Fruit fly (Drosophila melanogaster): ENCODE data around the gene Arp8.

The Arp8 gene

dm6 chrX:17875695-17876094 is 15.1 kb upstream of the Arp8 start:
- TF ChIP-seq Pif1A (GFP tag; optimal IDR thresholded peaks at IDR 0.05), result no peak
- TF ChIP-seq CG8301 (tag; optimal IDR thresholded peaks at IDR 0.05), result no peak
- no peak for TF ChIP-seq CG12605 (GFP tag; IDR thresholded peaks at IDR 0.05)
- TF ChIP-seq EcR (GFP tag; optimal IDR thresholded peaks at IDR 0.05), result no peak
- TF ChIP-seq Ets98B (GFP tag; IDR thresholded peaks at IDR 0.05), result no peak
- TF ChIP-seq D1 (tag; optimal IDR thresholded peaks at IDR 0.05), result no peak
- TF ChIP-seq CG9948 (tag; optimal IDR thresholded peaks at IDR 0.05), result no peak
- no peak for TF ChIP-seq CG14655 (GFP tag; optimal IDR thresholded peaks at IDR 0.05)
- no peak for TF ChIP-seq CG13204 (GFP tag; optimal IDR thresholded peaks at IDR 0.05)
- TF ChIP-seq CG4496 (GFP tag; IDR thresholded peaks at IDR 0.05), result no peak; the same call in 2 of the 3 replicates
- TF ChIP-seq rn (GFP tag; IDR thresholded peaks at IDR 0.05), result no peak
- TF ChIP-seq gl (tag; optimal IDR thresholded peaks at IDR 0.05), result no peak
- TF ChIP-seq CG17806 (tag; optimal IDR thresholded peaks at IDR 0.05), result no peak
- TF ChIP-seq CG15710 (tag; optimal IDR thresholded peaks at IDR 0.05), result no peak
- no peak for TF ChIP-seq Snoo (tag; optimal IDR thresholded peaks at IDR 0.05)
- no peak for TF ChIP-seq CG32121 (GFP tag; IDR thresholded peaks at IDR 0.05)
- no peak for TF ChIP-seq fd96Ca (GFP tag; IDR thresholded peaks at IDR 0.05)
- no peak for TF ChIP-seq Pif1B (GFP tag; optimal IDR thresholded peaks at IDR 0.05)

DNA sequence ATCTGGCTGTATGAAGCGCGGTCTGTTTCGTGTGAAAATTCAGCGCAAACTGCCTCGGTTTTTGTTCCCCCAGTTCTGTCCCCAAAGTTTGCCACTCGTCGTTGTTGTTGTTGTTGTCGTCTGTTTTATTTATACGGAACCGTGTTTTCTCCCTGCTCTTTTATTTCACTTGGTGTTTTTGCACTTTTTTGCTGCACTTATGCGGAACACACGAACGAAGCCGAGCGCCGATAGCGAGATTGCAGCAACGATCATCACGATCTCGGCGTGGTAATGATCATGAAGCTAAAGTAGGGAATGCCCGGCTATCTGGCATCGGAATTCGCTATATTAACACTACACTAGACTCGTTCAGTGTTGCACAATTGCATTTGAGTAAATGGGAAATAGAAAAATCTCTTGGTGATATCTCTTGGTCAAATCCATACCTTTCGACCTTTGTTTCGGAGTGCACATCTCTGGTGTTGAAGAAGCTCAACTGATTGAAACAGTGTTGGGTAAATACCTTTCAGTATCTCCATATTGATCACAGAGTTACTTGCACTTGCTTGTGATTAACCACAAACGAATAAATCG is 14.5 kb upstream of the Arp8 start:
- TF ChIP-seq CG17806 (tag; optimal IDR thresholded peaks at IDR 0.05) (no peak), CG8159 (tag; optimal IDR thresholded peaks at IDR 0.05) (peak; percentile 1), CG8301 (tag; optimal IDR thresholded peaks at IDR 0.05) (peak; percentile 7), D1 (tag; optimal IDR thresholded peaks at IDR 0.05) (no peak), Ets98B (GFP tag; IDR thresholded peaks at IDR 0.05) (no peak; the same call in 1 of the 2 replicates), CG4496 (GFP tag; IDR thresholded peaks at IDR 0.05) (peak; percentile 63; the same call in 1 of the 3 replicates), EcR (GFP tag; optimal IDR thresholded peaks at IDR 0.05) (peak; percentile 42), CG10348 (GFP tag; IDR thresholded peaks at IDR 0.05) (no peak), Pif1B (GFP tag; optimal IDR thresholded peaks at IDR 0.05) (no peak), CG14655 (GFP tag; optimal IDR thresholded peaks at IDR 0.05) (peak; percentile 55), Snoo (tag; optimal IDR thresholded peaks at IDR 0.05) (peak; percentile 32), CG13204 (GFP tag; optimal IDR thresholded peaks at IDR 0.05) (no peak), CG12605 (GFP tag; IDR thresholded peaks at IDR 0.05) (peak; percentile 70), Pif1A (GFP tag; optimal IDR thresholded peaks at IDR 0.05) (peak; percentile 30), CG15710 (tag; optimal IDR thresholded peaks at IDR 0.05) (peak; percentile 7), fd96Ca (GFP tag; IDR thresholded peaks at IDR 0.05) (0 out of 3 replicates have a peak, but pooled peaks have one; percentile 18), rn (GFP tag; IDR thresholded peaks at IDR 0.05) (no peak), gl (tag; optimal IDR thresholded peaks at IDR 0.05) (peak; percentile 62), CG32121 (GFP tag; IDR thresholded peaks at IDR 0.05) (no peak)

DNA sequence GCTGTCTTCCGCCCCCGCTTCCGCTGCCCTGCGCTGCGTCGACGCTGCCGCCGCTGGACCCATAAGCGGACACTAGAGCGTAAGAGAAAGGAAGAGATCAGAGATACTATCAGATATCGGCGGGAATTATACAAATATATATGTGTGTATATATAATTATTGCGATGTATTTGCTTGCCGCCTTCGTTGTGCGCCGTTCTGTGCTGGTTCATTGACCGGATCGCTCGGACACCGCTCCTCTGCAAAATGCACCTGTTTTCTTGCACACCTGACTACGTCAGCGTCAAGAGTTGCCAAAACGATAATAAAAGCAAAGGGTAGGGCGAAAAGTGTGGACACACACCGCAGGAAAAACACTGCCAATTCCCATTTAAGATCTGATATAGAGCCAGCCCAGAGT is 12.7 kb upstream of the Arp8 start:
- TF ChIP-seq CG13204 (GFP tag; optimal IDR thresholded peaks at IDR 0.05) (no peak), Snoo (tag; optimal IDR thresholded peaks at IDR 0.05) (no peak), EcR (GFP tag; optimal IDR thresholded peaks at IDR 0.05) (peak; percentile 73)

- no peak for TF ChIP-seq Pif1B (GFP tag; optimal IDR thresholded peaks at IDR 0.05)
- TF ChIP-seq Snoo (tag; optimal IDR thresholded peaks at IDR 0.05), result no peak
- TF ChIP-seq CG8301 (tag; optimal IDR thresholded peaks at IDR 0.05), result no peak
- no peak for TF ChIP-seq D1 (tag; optimal IDR thresholded peaks at IDR 0.05)
- no peak for TF ChIP-seq rn (GFP tag; IDR thresholded peaks at IDR 0.05)
- no peak for TF ChIP-seq CG14655 (GFP tag; optimal IDR thresholded peaks at IDR 0.05)
- no peak for TF ChIP-seq Ets98B (GFP tag; IDR thresholded peaks at IDR 0.05)
- TF ChIP-seq Pif1A (GFP tag; optimal IDR thresholded peaks at IDR 0.05), result no peak
- TF ChIP-seq CG17806 (tag; optimal IDR thresholded peaks at IDR 0.05), result no peak
- TF ChIP-seq CG12605 (GFP tag; IDR thresholded peaks at IDR 0.05), result no peak
- TF ChIP-seq EcR (GFP tag; optimal IDR thresholded peaks at IDR 0.05), result no peak
- TF ChIP-seq CG13204 (GFP tag; optimal IDR thresholded peaks at IDR 0.05), result no peak
- TF ChIP-seq CG34367 (tag; optimal IDR thresholded peaks at IDR 0.05), result no peak
- no peak for TF ChIP-seq CG10348 (GFP tag; IDR thresholded peaks at IDR 0.05)
- TF ChIP-seq fd96Ca (GFP tag; IDR thresholded peaks at IDR 0.05), result no peak
- no peak for TF ChIP-seq CG9948 (tag; optimal IDR thresholded peaks at IDR 0.05)
These were observed 11.7 kb upstream of the Arp8 start for dm6 chrX:17872310-17872709.

DNA sequence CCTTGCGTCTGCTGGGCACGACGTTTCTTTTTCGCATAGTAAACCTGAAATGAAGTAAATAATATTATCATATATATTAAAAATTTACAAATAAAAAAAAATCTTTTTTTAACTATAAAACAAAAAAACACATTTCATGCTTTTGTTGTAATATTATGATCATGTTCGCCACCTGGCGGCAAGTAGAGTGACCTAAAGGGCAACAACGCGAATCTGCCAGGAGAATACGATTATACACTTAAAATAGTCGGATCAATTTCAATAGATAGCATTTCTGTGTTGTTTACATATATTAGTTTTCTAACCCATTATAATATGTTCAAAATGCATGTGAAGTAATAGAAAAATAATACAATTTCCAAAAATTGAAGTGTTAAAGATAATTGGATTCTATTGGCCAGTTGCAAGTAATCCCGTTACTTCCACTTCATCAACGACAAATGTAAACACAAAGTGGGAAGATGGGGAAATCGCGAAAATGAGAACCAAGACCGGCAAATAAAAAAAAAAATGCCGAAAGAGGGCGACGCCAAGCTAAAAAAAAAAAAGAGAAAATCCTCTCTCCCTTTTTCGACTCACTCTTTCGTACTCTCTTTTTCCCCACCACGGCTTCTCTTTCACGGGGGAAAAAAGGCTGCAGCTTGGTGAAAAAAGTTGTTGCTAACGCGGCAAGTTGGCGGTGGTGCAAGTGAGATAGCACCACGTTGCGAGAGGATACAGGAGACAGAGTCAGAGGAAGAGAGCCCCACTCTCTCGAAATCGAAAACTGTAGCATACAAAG is 10.2 kb upstream of the Arp8 start:
- TF ChIP-seq Ets98B (GFP tag; IDR thresholded peaks at IDR 0.05), result no peak
- 0 out of 2 replicates have a peak, but pooled peaks have one; percentile 31 for TF ChIP-seq CG12605 (GFP tag; IDR thresholded peaks at IDR 0.05)
- TF ChIP-seq fd96Ca (GFP tag; IDR thresholded peaks at IDR 0.05), result peak; percentile 28; the same call in 1 of the 3 replicates
- peak; percentile 49; the same call in 1 of the 3 replicates for TF ChIP-seq CG4496 (GFP tag; IDR thresholded peaks at IDR 0.05)
- no peak for TF ChIP-seq Pif1B (GFP tag; optimal IDR thresholded peaks at IDR 0.05)
- TF ChIP-seq CG8159 (tag; optimal IDR thresholded peaks at IDR 0.05), result no peak
- TF ChIP-seq Pif1A (GFP tag; optimal IDR thresholded peaks at IDR 0.05), result peak; percentile 29
- TF ChIP-seq CG14655 (GFP tag; optimal IDR thresholded peaks at IDR 0.05), result no peak
- TF ChIP-seq CG8301 (tag; optimal IDR thresholded peaks at IDR 0.05), result no peak
- no peak for TF ChIP-seq CG34367 (tag; optimal IDR thresholded peaks at IDR 0.05)
- no peak for TF ChIP-seq Snoo (tag; optimal IDR thresholded peaks at IDR 0.05)
- TF ChIP-seq CG9948 (tag; optimal IDR thresholded peaks at IDR 0.05), result no peak
- TF ChIP-seq gl (tag; optimal IDR thresholded peaks at IDR 0.05), result no peak
- no peak for TF ChIP-seq CG13204 (GFP tag; optimal IDR thresholded peaks at IDR 0.05)
- no peak for TF ChIP-seq rn (GFP tag; IDR thresholded peaks at IDR 0.05)
- TF ChIP-seq CG17806 (tag; optimal IDR thresholded peaks at IDR 0.05), result no peak
- TF ChIP-seq EcR (GFP tag; optimal IDR thresholded peaks at IDR 0.05), result peak; percentile 44
- no peak for TF ChIP-seq CG15710 (tag; optimal IDR thresholded peaks at IDR 0.05)
- no peak for TF ChIP-seq CG32121 (GFP tag; IDR thresholded peaks at IDR 0.05)
- TF ChIP-seq CG10348 (GFP tag; IDR thresholded peaks at IDR 0.05), result no peak
- TF ChIP-seq D1 (tag; optimal IDR thresholded peaks at IDR 0.05), result no peak

Measured in whole organism, pupa.